Fruit fly (Drosophila melanogaster) whole organism, embryonic: ENCODE results near the gene CG33796.

Source experiments
- BEAF-32 ChIP-seq: fragments of 200-800 bp; sonication (Bioruptor generic); optimal IDR thresholded peaks from 3 replicates; lab custom pipeline; 2017; ENCODE audit warnings: missing biosample characterization, missing genetic modification characterization, mild to moderate bottlenecking, moderate library complexity, missing genetic modification reagents
- CG13296 ChIP-seq: fragments of 200-800 bp; sonication (Bioruptor generic); optimal IDR thresholded peaks from 3 replicates; lab custom pipeline; 2018; ENCODE audit warnings: missing biosample characterization, mild to moderate bottlenecking, missing genetic modification characterization
- Hmr ChIP-seq: fragments of 200-800 bp; sonication (Bioruptor generic); optimal IDR thresholded peaks from 3 replicates; lab custom pipeline; 2017; ENCODE audit warnings: mild to moderate bottlenecking, missing biosample characterization, missing genetic modification reagents, missing genetic modification characterization
- en ChIP-seq: fragments of 200-800 bp; sonication (Bioruptor generic); optimal IDR thresholded peaks from 2 replicates; lab custom pipeline; 2016; ENCODE audit warnings: missing biosample characterization, missing genetic modification characterization
- h ChIP-seq: fragments of >200 bp; optimal IDR thresholded peaks from 2 replicates; lab custom pipeline; 2017

DNA sequence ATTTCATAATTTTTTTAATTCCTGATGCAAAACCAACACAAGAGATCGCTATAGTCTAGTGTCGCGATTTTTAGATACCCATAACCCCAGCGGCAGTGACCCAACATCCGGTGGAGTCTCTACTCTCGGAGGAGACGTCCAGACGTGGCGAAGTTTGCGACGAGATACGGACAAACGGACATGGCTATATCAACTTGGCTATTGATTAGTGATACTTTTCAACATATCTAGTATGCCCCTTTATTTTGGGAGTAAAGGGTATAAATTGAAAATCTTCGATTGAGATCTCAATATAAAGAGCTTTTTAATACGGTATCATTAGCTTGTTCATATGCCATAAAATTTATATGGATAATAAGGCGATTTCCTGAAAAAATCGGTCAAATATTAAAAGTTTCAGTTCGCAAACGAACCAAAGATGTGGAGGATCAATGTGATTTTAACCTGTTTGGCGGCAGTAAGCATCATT, 27.6 kb upstream of the CG33796 start, which contains the start of gene CG33687:
- TF ChIP-seq BEAF-32 (no peak), Hmr (GFP tag; lab: Kevin White, UChicago) (no peak), en (GFP tag; lab: Kevin White, UChicago) (no peak), CG13296 (no peak), h (lab: Kevin White, UChicago) (no peak)
